Worm (Caenorhabditis elegans) whole organism, mixed stage, embryonic: Measurements from ENCODE around the gene F26G1.11.

Experiments
- ceh-43 ChIP-seq: fragments of 200-800 bp; sonication (Bioruptor generic); optimal IDR thresholded peaks from 2 replicates; lab custom pipeline; 2018; ENCODE audit warnings: mild to moderate bottlenecking, missing genetic modification characterization, moderate library complexity, missing compliant biosample characterization
- ces-1 ChIP-seq: fragments of 150-350 bp; optimal IDR thresholded peaks from 2 replicates; lab custom pipeline; 2014; ENCODE audit warnings: missing biosample characterization, missing genetic modification reagents, missing genetic modification characterization
- elt-3 ChIP-seq: fragments of 150-350 bp; optimal IDR thresholded peaks from 2 replicates; lab custom pipeline; 2014; ENCODE audit warnings: missing biosample characterization, missing genetic modification characterization
- mep-1 ChIP-seq: fragments of 150-350 bp; optimal IDR thresholded peaks from 2 replicates; lab custom pipeline; 2017; ENCODE audit warnings: missing biosample characterization, missing genetic modification reagents, missing genetic modification characterization, inconsistent platforms
- nhr-12 ChIP-seq: fragments of 150-350 bp; optimal IDR thresholded peaks from 2 replicates; lab custom pipeline; 2014; ENCODE audit warnings: missing biosample characterization, missing genetic modification characterization
- nhr-28 ChIP-seq: fragments of 150-350 bp; optimal IDR thresholded peaks from 2 replicates; lab custom pipeline; 2014; ENCODE audit warnings: missing biosample characterization, missing genetic modification characterization
- snpc-4 ChIP-seq: fragments of 150-350 bp; optimal IDR thresholded peaks from 2 replicates; lab custom pipeline; 2014; ENCODE audit warnings: missing biosample characterization, missing genetic modification characterization
- unc-62 ChIP-seq: fragments of 150-350 bp; optimal IDR thresholded peaks from 2 replicates; lab custom pipeline; 2014; ENCODE audit warnings: missing biosample characterization, missing genetic modification reagents, missing genetic modification characterization
- zip-8 ChIP-seq: fragments of 150-350 bp; optimal IDR thresholded peaks from 2 replicates; lab custom pipeline; 2014; ENCODE audit warnings: missing biosample characterization, missing genetic modification characterization

- TF ChIP-seq elt-3 (no peak), nhr-28 (tag; lab: Kevin White, UChicago) (no peak), ceh-43 (GFP tag; lab: Kevin White, UChicago) (no peak), ces-1 (GFP tag; lab: Kevin White, UChicago) (no peak), unc-62 (GFP tag; lab: Kevin White, UChicago) (no peak), mep-1 (tag; lab: Kevin White, UChicago) (no peak), zip-8 (tag; lab: Kevin White, UChicago) (no peak), snpc-4 (tag; lab: Kevin White, UChicago) (no peak), nhr-12 (tag; lab: Kevin White, UChicago) (no peak)
Measured at ce11 chrII:4797071-4797470, 20.1 kb downstream of the F26G1.11 start, which contains the start of gene C33F10.14.
